Fruit fly (Drosophila melanogaster) whole organism, embryonic: ENCODE results near the gene SmydA-2.

Experiments
- Awh ChIP-seq: fragments of 200-800 bp; sonication (Bioruptor generic); IDR thresholded peaks from 2 replicates; pipeline ENCODE4, ENCODE4 v1.3.6; 2022; ENCODE audit warnings: missing biosample characterization, missing genetic modification characterization
- CG10274 ChIP-seq: fragments of 200-800 bp; sonication (Bioruptor generic); optimal IDR thresholded peaks from 3 replicates; lab custom pipeline; 2017; ENCODE audit warnings: missing biosample characterization, mild to moderate bottlenecking, missing genetic modification characterization
- CG10431 ChIP-seq: fragments of 200-800 bp; sonication (Bioruptor generic); optimal IDR thresholded peaks from 3 replicates; lab custom pipeline; 2018; ENCODE audit warnings: missing biosample characterization, mild to moderate bottlenecking, missing genetic modification characterization
- CG10654 ChIP-seq: fragments of 200-800 bp; sonication (Bioruptor generic); optimal IDR thresholded peaks from 2 replicates; lab custom pipeline; 2016; ENCODE audit warnings: missing biosample characterization, missing genetic modification characterization
- CG11696 ChIP-seq: fragments of 200-800 bp; sonication (Bioruptor generic); IDR thresholded peaks from 2 replicates; pipeline ENCODE4 v1.3.6; 2022; ENCODE audit warnings: missing biosample characterization, missing genetic modification characterization
- CG12744 ChIP-seq: fragments of 200-800 bp; sonication (Bioruptor generic); optimal IDR thresholded peaks from 2 replicates; lab custom pipeline; 2016; ENCODE audit warnings: missing biosample characterization, missing genetic modification characterization
- CG13296 ChIP-seq: fragments of 200-800 bp; sonication (Bioruptor generic); optimal IDR thresholded peaks from 3 replicates; lab custom pipeline; 2018; ENCODE audit warnings: missing biosample characterization, mild to moderate bottlenecking, missing genetic modification characterization
- CG17186 ChIP-seq: fragments of 200-800 bp; sonication (Bioruptor generic); optimal IDR thresholded peaks from 3 replicates; lab custom pipeline; 2017; ENCODE audit warnings: missing biosample characterization, missing genetic modification reagents, missing genetic modification characterization
- CG17359 ChIP-seq: fragments of 200-800 bp; sonication (Bioruptor generic); optimal IDR thresholded peaks from 3 replicates; lab custom pipeline; 2018; ENCODE audit warnings: missing biosample characterization, mild to moderate bottlenecking, missing genetic modification characterization, moderate library complexity
- CG1792 ChIP-seq: fragments of 200-800 bp; sonication (Bioruptor generic); optimal IDR thresholded peaks from 2 replicates; lab custom pipeline; 2016; ENCODE audit warnings: missing biosample characterization, missing genetic modification characterization
- CG18764 ChIP-seq: fragments of 200-800 bp; sonication (Bioruptor generic); optimal IDR thresholded peaks from 3 replicates; lab custom pipeline; 2016; ENCODE audit warnings: missing biosample characterization, missing genetic modification characterization
- CG2202 ChIP-seq: fragments of 200-800 bp; sonication (Bioruptor generic); optimal IDR thresholded peaks from 2 replicates; lab custom pipeline; 2018; ENCODE audit warnings: missing biosample characterization, mild to moderate bottlenecking, missing genetic modification characterization
- CG4328 ChIP-seq: fragments of 200-800 bp; sonication (Bioruptor generic); optimal IDR thresholded peaks from 3 replicates; lab custom pipeline; 2017; ENCODE audit warnings: missing biosample characterization, missing genetic modification reagents, missing genetic modification characterization
- CG7372 ChIP-seq: fragments of 200-800 bp; sonication (Bioruptor generic); IDR thresholded peaks from 2 replicates; pipeline ENCODE4 v1.3.6; 2022; ENCODE audit warnings: missing biosample characterization, missing genetic modification characterization
- Camta ChIP-seq: fragments of 200-800 bp; sonication (Bioruptor generic); optimal IDR thresholded peaks from 2 replicates; lab custom pipeline; 2016; ENCODE audit warnings: missing biosample characterization, missing genetic modification characterization
- Dek ChIP-seq: fragments of 200-800 bp; sonication (Bioruptor generic); optimal IDR thresholded peaks from 3 replicates; lab custom pipeline; 2019; ENCODE audit warnings: missing biosample characterization, mild to moderate bottlenecking, missing genetic modification characterization, moderate library complexity
- Dfd ChIP-seq, 2 experiments: fragments of >200 bp; optimal IDR thresholded peaks; 2 replicates each; lab custom pipeline; 2017; ENCODE audit warnings: missing biosample characterization in 2 of 2, missing genetic modification characterization in 2 of 2
- Hey ChIP-seq: fragments of 200-800 bp; sonication (Bioruptor generic); optimal IDR thresholded peaks from 3 replicates; lab custom pipeline; 2018; ENCODE audit warnings: missing biosample characterization, mild to moderate bottlenecking, missing genetic modification characterization
- Hr51 ChIP-seq, 2 experiments: fragments of 200-800 bp; sonication (Bioruptor generic); optimal IDR thresholded peaks; 2 replicates in 1 of 2; 3 replicates in 1 of 2; lab custom pipeline; 2016 to 2018; ENCODE audit warnings: missing biosample characterization in 2 of 2, missing genetic modification characterization in 2 of 2, mild to moderate bottlenecking in 1 of 2, moderate library complexity in 1 of 2
- MTF-1 ChIP-seq: fragments of 200-800 bp; sonication (Bioruptor generic); optimal IDR thresholded peaks from 2 replicates; lab custom pipeline; 2018; ENCODE audit warnings: missing biosample characterization, mild to moderate bottlenecking, missing genetic modification characterization, borderline replicate concordance
- Mad ChIP-seq: fragments of 200-800 bp; sonication (Bioruptor generic); optimal IDR thresholded peaks from 2 replicates; lab custom pipeline; 2016; ENCODE audit warnings: missing biosample characterization, missing genetic modification characterization
- Xbp1 ChIP-seq: fragments of 200-800 bp; sonication (Bioruptor generic); optimal IDR thresholded peaks from 3 replicates; lab custom pipeline; 2016; ENCODE audit warnings: missing biosample characterization, mild to moderate bottlenecking, missing genetic modification characterization
- al ChIP-seq: fragments of 200-800 bp; sonication (Bioruptor generic); IDR thresholded peaks from 2 replicates; pipeline ENCODE4 v1.3.6; 2022; ENCODE audit warnings: missing biosample characterization, missing genetic modification characterization
- bbx ChIP-seq: fragments of 200-800 bp; sonication (Bioruptor generic); IDR thresholded peaks from 2 replicates; pipeline ENCODE4 v1.3.6; 2022; ENCODE audit warnings: missing biosample characterization, missing genetic modification characterization; ENCODE audit not compliant: partially characterized antibody
- cad ChIP-seq: fragments of >200 bp; optimal IDR thresholded peaks from 2 replicates; lab custom pipeline; 2017; ENCODE audit warnings: missing biosample characterization, missing genetic modification characterization
- crol ChIP-seq: fragments of 200-800 bp; sonication (Bioruptor generic); IDR thresholded peaks from 2 replicates; pipeline ENCODE4 v1.3.6; 2022; ENCODE audit warnings: missing biosample characterization, missing genetic modification characterization
- dati ChIP-seq: fragments of 200-800 bp; sonication (Bioruptor generic); IDR thresholded peaks from 2 replicates; pipeline ENCODE4 v1.3.6; 2022; ENCODE audit warnings: missing biosample characterization, missing genetic modification characterization
- esg ChIP-seq: fragments of 200-800 bp; sonication (Bioruptor generic); conservative IDR thresholded peaks from 2 replicates; pipeline ENCODE4 v1.3.6; 2022; ENCODE audit warnings: missing biosample characterization, missing genetic modification characterization
- gem ChIP-seq: fragments of 200-800 bp; sonication (Bioruptor generic); optimal IDR thresholded peaks from 2 replicates; lab custom pipeline; 2019; ENCODE audit warnings: missing biosample characterization, mild to moderate bottlenecking, missing genetic modification characterization, moderate library complexity
- kni ChIP-seq: fragments of 200-800 bp; sonication (Bioruptor generic); optimal IDR thresholded peaks from 3 replicates; lab custom pipeline; 2017; ENCODE audit warnings: mild to moderate bottlenecking, missing biosample characterization, missing genetic modification reagents, missing genetic modification characterization
- mld ChIP-seq: fragments of 200-800 bp; sonication (Bioruptor generic); IDR thresholded peaks from 3 replicates; pipeline ENCODE4 v1.3.6; 2022; ENCODE audit warnings: missing biosample characterization, missing genetic modification characterization; ENCODE audit not compliant: partially characterized antibody
- nerfin-2 ChIP-seq: fragments of 200-800 bp; sonication (Bioruptor generic); IDR thresholded peaks from 2 replicates; pipeline ENCODE4 v1.3.6; 2022; ENCODE audit warnings: missing biosample characterization, missing genetic modification characterization; ENCODE audit not compliant: partially characterized antibody
- row ChIP-seq: fragments of 200-800 bp; sonication (Bioruptor generic); IDR thresholded peaks from 3 replicates; pipeline ENCODE4 v1.3.6; 2022; ENCODE audit warnings: missing biosample characterization, missing genetic modification characterization
- run ChIP-seq: fragments of 200-800 bp; sonication (Bioruptor generic); optimal IDR thresholded peaks from 3 replicates; lab custom pipeline; 2018; ENCODE audit warnings: missing biosample characterization, mild to moderate bottlenecking, missing genetic modification characterization
- salm ChIP-seq: fragments of 200-800 bp; sonication (Bioruptor generic); optimal IDR thresholded peaks from 2 replicates; lab custom pipeline; 2018; ENCODE audit warnings: missing biosample characterization, mild to moderate bottlenecking, missing genetic modification characterization
- sd ChIP-seq: fragments of 200-800 bp; sonication (Bioruptor generic); optimal IDR thresholded peaks from 3 replicates; lab custom pipeline; 2018; ENCODE audit warnings: missing biosample characterization, mild to moderate bottlenecking, missing genetic modification characterization, moderate library complexity
- slou ChIP-seq: fragments of 200-800 bp; sonication (Bioruptor generic); optimal IDR thresholded peaks from 3 replicates; lab custom pipeline; 2016; ENCODE audit warnings: missing biosample characterization, missing genetic modification characterization
- twi ChIP-seq: fragments of 200-800 bp; optimal IDR thresholded peaks from 2 replicates; lab custom pipeline; 2019; ENCODE audit warnings: missing biosample characterization, mild to moderate bottlenecking, missing genetic modification characterization, moderate library complexity
- tx ChIP-seq: fragments of 200-800 bp; sonication (Bioruptor generic); optimal IDR thresholded peaks from 2 replicates; lab custom pipeline; 2016; ENCODE audit warnings: missing biosample characterization, missing genetic modification characterization
- usp ChIP-seq: fragments of >200 bp; optimal IDR thresholded peaks from 2 replicates; lab custom pipeline; 2017; ENCODE audit warnings: missing biosample characterization, missing genetic modification characterization
- vvl ChIP-seq: fragments of 200-800 bp; sonication (Bioruptor generic); IDR thresholded peaks from 2 replicates; pipeline ENCODE4 v1.3.6; 2022; ENCODE audit warnings: missing biosample characterization, missing genetic modification characterization
- wdn ChIP-seq: fragments of 200-800 bp; sonication (Bioruptor generic); IDR thresholded peaks from 2 replicates; pipeline ENCODE4 v1.3.6; 2022; ENCODE audit warnings: missing biosample characterization, missing genetic modification characterization
- zen ChIP-seq: fragments of 200-800 bp; sonication (Bioruptor generic); optimal IDR thresholded peaks from 3 replicates; lab custom pipeline; 2018; ENCODE audit warnings: missing biosample characterization, mild to moderate bottlenecking, missing genetic modification characterization, moderate library complexity
- zen2 ChIP-seq: fragments of 200-800 bp; sonication (Bioruptor generic); IDR thresholded peaks from 3 replicates; pipeline ENCODE4 v1.3.6; 2022; ENCODE audit warnings: missing biosample characterization, missing genetic modification characterization; ENCODE audit not compliant: partially characterized antibody

Gene SmydA-2

dm6 chr3L:19036119-19036518 lies 33.1 kb upstream of the SmydA-2 start (continued):
- TF ChIP-seq run (tag; lab: Kevin White, UChicago) (no peak), CG7372 (GFP tag; lab: Robert Waterston, UW) (no peak), al (GFP tag; lab: Robert Waterston, UW) (no peak), CG11696 (GFP tag; lab: Robert Waterston, UW) (no peak), usp (no peak), bbx (GFP tag; lab: Robert Waterston, UW) (no peak), esg (GFP tag; lab: Robert Waterston, UW) (no peak), Xbp1 (GFP tag; lab: Kevin White, UChicago) (no peak), row (GFP tag; lab: Robert Waterston, UW) (no peak), sd (tag; lab: Kevin White, UChicago) (peak; percentile 94), Awh (GFP tag; lab: Robert Waterston, UW) (no peak), CG10654 (GFP tag; lab: Kevin White, UChicago) (no peak), twi (tag; lab: Kevin White, UChicago) (no peak), Camta (GFP tag; lab: Kevin White, UChicago) (no peak), Dek (no peak), Hey (tag; lab: Kevin White, UChicago) (no peak), CG10431 (GFP tag; lab: Kevin White, UChicago) (no peak), salm (tag; lab: Kevin White, UChicago) (no peak), wdn (GFP tag; lab: Robert Waterston, UW) (no peak), vvl (GFP tag; lab: Robert Waterston, UW) (no peak), cad (GFP tag; lab: Kevin White, UChicago) (peak; percentile 50), kni (GFP tag; lab: Kevin White, UChicago) (peak; percentile 76), CG13296 (GFP tag; lab: Kevin White, UChicago) (no peak), CG12744 (GFP tag; lab: Kevin White, UChicago) (no peak), slou (GFP tag; lab: Kevin White, UChicago) (no peak), mld (GFP tag; lab: Robert Waterston, UW) (no peak), dati (GFP tag; lab: Robert Waterston, UW) (no peak), gem (no peak), Mad (GFP tag; lab: Kevin White, UChicago) (no peak), Dfd (GFP tag; optimal IDR thresholded peaks at IDR 0.05; lab: Kevin White, UChicago) (no peak), CG1792 (GFP tag; lab: Kevin White, UChicago) (no peak), CG17359 (no peak), Hr51 (GFP tag; optimal IDR thresholded peaks at IDR 0.05; lab: Kevin White, UChicago) (no peak), tx (GFP tag; lab: Kevin White, UChicago) (no peak), CG2202 (tag; lab: Kevin White, UChicago) (no peak), zen (tag; lab: Kevin White, UChicago) (peak; percentile 74), MTF-1 (GFP tag; lab: Kevin White, UChicago) (no peak), nerfin-2 (GFP tag; lab: Robert Waterston, UW) (no peak), zen2 (GFP tag; lab: Robert Waterston, UW) (no peak), CG4328 (no peak), CG18764 (GFP tag; lab: Kevin White, UChicago) (no peak), crol (GFP tag; lab: Robert Waterston, UW) (0 out of 2 replicates have a peak, but pooled peaks have one; percentile 24), CG10274 (GFP tag; lab: Kevin White, UChicago) (no peak), CG17186 (GFP tag; lab: Kevin White, UChicago) (no peak)
